Worm (Caenorhabditis elegans): ENCODE measurements around the gene mrck-1.

DNA sequence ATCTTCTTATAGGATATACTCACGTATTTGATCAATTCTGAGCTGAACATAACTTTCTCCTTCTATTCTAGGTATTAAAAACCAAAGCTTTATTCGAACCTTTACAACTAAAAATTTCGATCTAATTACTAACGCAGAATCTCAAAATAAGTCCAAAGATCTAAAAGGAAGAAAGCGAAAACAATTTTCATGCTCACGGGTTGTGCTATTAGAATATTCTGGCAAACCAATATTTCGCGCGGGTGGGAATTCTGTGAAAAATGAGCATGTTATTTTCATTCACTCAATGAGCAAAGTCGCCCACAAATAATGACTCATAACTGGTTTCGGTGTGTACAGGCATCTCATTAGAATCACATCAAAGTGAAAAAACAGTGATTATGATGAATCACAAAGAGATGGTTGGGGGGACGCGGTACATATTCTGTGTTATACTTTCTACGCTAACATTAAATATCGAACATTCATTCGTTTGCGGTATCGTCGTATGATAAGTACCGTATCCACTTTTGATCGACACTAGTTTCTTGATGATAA lies 38.1 kb downstream of the mrck-1 start:
- TF ChIP-seq gmeb-1 (tag; optimal IDR thresholded peaks at IDR 0.05) = no peak
- TF ChIP-seq nhr-237 (tag; optimal IDR thresholded peaks at IDR 0.05) = no peak
- TF ChIP-seq nhr-6 (tag; optimal IDR thresholded peaks at IDR 0.05) = no peak
- TF ChIP-seq egl-27 (tag; optimal IDR thresholded peaks at IDR 0.05) = no peak
- TF ChIP-seq elt-3 (tag; optimal IDR thresholded peaks at IDR 0.05) = no peak
- TF ChIP-seq ZK546.5 (tag; optimal IDR thresholded peaks at IDR 0.05) = no peak
- no peak for TF ChIP-seq lsy-2 (tag; optimal IDR thresholded peaks at IDR 0.05)

Data from whole organism, L2 larva.